Worm (Caenorhabditis elegans): ENCODE data around the gene F52B11.5.

Gene F52B11.5

ce11 chrIV:14060612-14061011 lies 42.4 kb downstream of the F52B11.5 start, which contains the start of gene Y37A1B.4:
Gene Y37A1B.4, minus strand, starts transcription at chrIV:14060712.
- TF ChIP-seq fos-1 (tag; optimal IDR thresholded peaks at IDR 0.05) (no peak), nhr-23 (tag; optimal IDR thresholded peaks at IDR 0.05) (no peak), ama-1 (optimal IDR thresholded peaks at IDR 0.05) (no peak), hmg-11 (tag; optimal IDR thresholded peaks at IDR 0.05) (no peak), nfya-1 (tag; optimal IDR thresholded peaks at IDR 0.05; ENCODE audit: insufficient read depth) (no peak)
